Worm (Caenorhabditis elegans) whole organism, mixed stage, embryonic: Measurements from ENCODE around the gene cysl-2.

Experiments
- M03D4.4 ChIP-seq: sonication (generic microtip); optimal IDR thresholded peaks from 2 replicates; lab custom pipeline; 2017; ENCODE audit warnings: mild to moderate bottlenecking, missing genetic modification characterization, missing compliant biosample characterization
- bed-3 ChIP-seq: fragments of 200-800 bp; sonication (Bioruptor generic); optimal IDR thresholded peaks from 3 replicates; lab custom pipeline; 2018; ENCODE audit warnings: mild to moderate bottlenecking, missing genetic modification characterization, moderate library complexity, missing compliant biosample characterization
- blmp-1 ChIP-seq: fragments of 150-350 bp; optimal IDR thresholded peaks from 2 replicates; lab custom pipeline; 2014; ENCODE audit warnings: missing biosample characterization, missing genetic modification characterization
- ceh-39 ChIP-seq: fragments of 150-350 bp; optimal IDR thresholded peaks from 2 replicates; lab custom pipeline; 2014; ENCODE audit warnings: missing biosample characterization, missing genetic modification characterization
- ceh-43 ChIP-seq: fragments of 200-800 bp; sonication (Bioruptor generic); optimal IDR thresholded peaks from 2 replicates; lab custom pipeline; 2018; ENCODE audit warnings: mild to moderate bottlenecking, missing genetic modification characterization, moderate library complexity, missing compliant biosample characterization
- ceh-83 ChIP-seq: fragments of 200-800 bp; sonication (Bioruptor generic); optimal IDR thresholded peaks from 2 replicates; lab custom pipeline; 2018; ENCODE audit warnings: mild to moderate bottlenecking, missing genetic modification characterization, missing compliant biosample characterization
- drap-1 ChIP-seq: fragments of 200-800 bp; sonication (Bioruptor generic); optimal IDR thresholded peaks from 3 replicates; lab custom pipeline; 2018; ENCODE audit warnings: mild to moderate bottlenecking, missing genetic modification characterization, missing compliant biosample characterization
- elt-1 ChIP-seq: sonication (generic microtip); optimal IDR thresholded peaks from 2 replicates; lab custom pipeline; 2017; ENCODE audit warnings: missing genetic modification characterization, mild to moderate bottlenecking, missing compliant biosample characterization, antibody characterized with exemption, moderate library complexity, borderline replicate concordance; ENCODE audit not compliant: insufficient read depth
- flh-1 ChIP-seq: fragments of 200-800 bp; sonication (Bioruptor generic); optimal IDR thresholded peaks from 2 replicates; lab custom pipeline; 2018; ENCODE audit warnings: mild to moderate bottlenecking, missing genetic modification characterization, moderate library complexity, missing compliant biosample characterization
- ham-2 ChIP-seq: fragments of 200-800 bp; sonication (Bioruptor generic); optimal IDR thresholded peaks from 2 replicates; lab custom pipeline; 2018; ENCODE audit warnings: mild to moderate bottlenecking, missing genetic modification characterization, missing compliant biosample characterization
- hlh-1 ChIP-seq: fragments of 150-350 bp; optimal IDR thresholded peaks from 2 replicates; lab custom pipeline; 2014; ENCODE audit warnings: missing biosample characterization, missing genetic modification reagents, missing genetic modification characterization
- lin-13 ChIP-seq: fragments of 150-350 bp; optimal IDR thresholded peaks from 2 replicates; lab custom pipeline; 2014; ENCODE audit warnings: missing biosample characterization, missing genetic modification characterization
- lin-32 ChIP-seq: fragments of 200-800 bp; sonication (Bioruptor generic); optimal IDR thresholded peaks from 2 replicates; lab custom pipeline; 2018; ENCODE audit warnings: mild to moderate bottlenecking, missing genetic modification characterization, missing compliant biosample characterization
- lsy-2 ChIP-seq: fragments of 150-350 bp; optimal IDR thresholded peaks from 2 replicates; lab custom pipeline; 2014; ENCODE audit warnings: missing biosample characterization, missing genetic modification characterization
- mep-1 ChIP-seq: fragments of 150-350 bp; optimal IDR thresholded peaks from 2 replicates; lab custom pipeline; 2017; ENCODE audit warnings: missing biosample characterization, missing genetic modification reagents, missing genetic modification characterization, inconsistent platforms
- nhr-12 ChIP-seq: fragments of 150-350 bp; optimal IDR thresholded peaks from 2 replicates; lab custom pipeline; 2014; ENCODE audit warnings: missing biosample characterization, missing genetic modification characterization
- nhr-2 ChIP-seq: fragments of 150-350 bp; optimal IDR thresholded peaks from 2 replicates; lab custom pipeline; 2014; ENCODE audit warnings: missing biosample characterization, missing genetic modification characterization
- nhr-237 ChIP-seq: fragments of 150-350 bp; optimal IDR thresholded peaks from 2 replicates; lab custom pipeline; 2014; ENCODE audit warnings: missing biosample characterization, missing genetic modification characterization
- nhr-28 ChIP-seq: fragments of 150-350 bp; optimal IDR thresholded peaks from 2 replicates; lab custom pipeline; 2014; ENCODE audit warnings: missing biosample characterization, missing genetic modification characterization
- nhr-76 ChIP-seq: sonication (generic microtip); optimal IDR thresholded peaks from 2 replicates; lab custom pipeline; 2017; ENCODE audit warnings: missing biosample characterization, missing genetic modification characterization
- pha-4 ChIP-seq: fragments of 150-350 bp; optimal IDR thresholded peaks from 2 replicates; lab custom pipeline; 2018; ENCODE audit warnings: missing biosample characterization, missing genetic modification reagents, missing genetic modification characterization
- sem-2 ChIP-seq: fragments of 200-800 bp; sonication (Bioruptor generic); optimal IDR thresholded peaks from 2 replicates; lab custom pipeline; 2018; ENCODE audit warnings: mild to moderate bottlenecking, missing genetic modification characterization, missing compliant biosample characterization
- snpc-4 ChIP-seq: fragments of 150-350 bp; optimal IDR thresholded peaks from 2 replicates; lab custom pipeline; 2014; ENCODE audit warnings: missing biosample characterization, missing genetic modification characterization
- sptf-1 ChIP-seq: sonication (generic microtip); optimal IDR thresholded peaks from 2 replicates; lab custom pipeline; 2017; ENCODE audit warnings: mild to moderate bottlenecking, missing genetic modification characterization, moderate library complexity, missing compliant biosample characterization
- unc-120 ChIP-seq: sonication (generic microtip); optimal IDR thresholded peaks from 2 replicates; lab custom pipeline; 2017; ENCODE audit warnings: missing genetic modification characterization, missing compliant biosample characterization; ENCODE audit not compliant: poor library complexity, severe bottlenecking
- unc-39 ChIP-seq: fragments of 150-350 bp; optimal IDR thresholded peaks from 2 replicates; lab custom pipeline; 2014; ENCODE audit warnings: missing biosample characterization, missing genetic modification characterization
- unc-62 ChIP-seq: fragments of 150-350 bp; optimal IDR thresholded peaks from 2 replicates; lab custom pipeline; 2014; ENCODE audit warnings: missing biosample characterization, missing genetic modification reagents, missing genetic modification characterization
- zip-8 ChIP-seq: fragments of 150-350 bp; optimal IDR thresholded peaks from 2 replicates; lab custom pipeline; 2014; ENCODE audit warnings: missing biosample characterization, missing genetic modification characterization
- ztf-11 ChIP-seq: fragments of 150-350 bp; optimal IDR thresholded peaks from 2 replicates; lab custom pipeline; 2014; ENCODE audit warnings: missing biosample characterization, missing genetic modification characterization

cysl-2 gene

DNA sequence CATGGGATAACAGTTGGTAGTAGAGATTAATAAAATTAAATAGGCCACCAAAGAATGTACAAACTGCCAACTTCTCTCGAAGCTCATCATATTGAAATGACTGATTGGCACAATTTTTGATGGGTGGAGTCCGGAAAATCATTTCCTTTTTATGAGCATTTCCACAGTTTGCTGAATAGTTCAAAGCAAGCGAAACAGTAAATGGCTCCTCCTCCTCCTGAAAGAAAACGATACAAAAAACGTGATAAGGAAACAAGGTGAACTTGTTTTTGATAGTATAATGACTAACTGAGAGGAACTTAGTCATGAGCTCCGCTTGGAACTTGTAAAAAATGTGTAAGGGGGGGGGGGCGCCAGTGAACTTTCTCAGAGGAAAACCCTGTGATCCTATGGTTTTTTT, 20.8 kb upstream of the cysl-2 start, which contains the start of gene K10H10.9:
Gene K10H10.9, minus strand, starts transcription at position 101 of the 400 bp plus-strand sequence.
- TF ChIP-seq zip-8 (tag; lab: Kevin White, UChicago) (no peak), unc-39 (tag; lab: Kevin White, UChicago) (no peak), nhr-12 (tag; lab: Kevin White, UChicago) (no peak), unc-120 (tag; lab: Kevin White, UChicago) (no peak), bed-3 (no peak), unc-62 (no peak), nhr-76 (no peak)

ce11 chrII:14511189-14511588, 16.9 kb upstream of the cysl-2 start, which contains the start of gene K10H10.13:
TSS of gene K10H10.13 (minus strand) at chrII:14511289.
- no peak for TF ChIP-seq nhr-2 (tag; lab: Kevin White, UChicago)
- no peak for TF ChIP-seq flh-1
- no peak for TF ChIP-seq drap-1
- TF ChIP-seq lin-13 (tag; lab: Kevin White, UChicago), result no peak
- TF ChIP-seq nhr-237 (tag; lab: Kevin White, UChicago), result no peak
- no peak for TF ChIP-seq nhr-76
- no peak for TF ChIP-seq elt-1 (tag; lab: Kevin White, UChicago)
- no peak for TF ChIP-seq zip-8 (tag; lab: Kevin White, UChicago)
- TF ChIP-seq hlh-1 (tag; lab: Kevin White, UChicago), result no peak
- no peak for TF ChIP-seq lsy-2 (tag; lab: Kevin White, UChicago)
- TF ChIP-seq blmp-1 (tag; lab: Kevin White, UChicago), result no peak
- no peak for TF ChIP-seq ceh-83 (GFP tag; lab: Kevin White, UChicago)

DNA sequence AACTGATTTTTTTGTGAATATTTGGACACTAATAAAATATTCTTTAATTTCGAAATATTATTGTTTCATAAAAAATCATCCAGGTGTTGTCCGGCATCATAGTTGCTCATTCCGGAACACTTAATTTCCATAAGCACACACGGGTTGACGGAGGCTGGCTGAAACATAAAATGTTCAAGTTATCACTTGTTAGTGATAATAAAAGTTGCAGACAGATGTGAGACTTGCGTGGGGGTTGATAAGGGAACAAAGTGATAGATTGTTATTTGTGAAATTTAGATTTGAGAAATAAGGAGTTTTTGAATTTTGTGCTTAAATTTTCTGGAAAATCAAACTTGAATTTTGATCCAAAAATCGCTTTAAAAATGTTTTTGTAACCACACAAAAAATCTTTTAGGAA, 15.9 kb upstream of the cysl-2 start:
- TF ChIP-seq ham-2 (no peak), mep-1 (tag; lab: Kevin White, UChicago) (no peak), sptf-1 (tag; lab: Kevin White, UChicago) (no peak), nhr-2 (tag; lab: Kevin White, UChicago) (no peak), lin-13 (tag; lab: Kevin White, UChicago) (no peak), M03D4.4 (tag; lab: Kevin White, UChicago) (no peak)
- TF ChIP-seq, all 35 proteins: peak for 0

DNA sequence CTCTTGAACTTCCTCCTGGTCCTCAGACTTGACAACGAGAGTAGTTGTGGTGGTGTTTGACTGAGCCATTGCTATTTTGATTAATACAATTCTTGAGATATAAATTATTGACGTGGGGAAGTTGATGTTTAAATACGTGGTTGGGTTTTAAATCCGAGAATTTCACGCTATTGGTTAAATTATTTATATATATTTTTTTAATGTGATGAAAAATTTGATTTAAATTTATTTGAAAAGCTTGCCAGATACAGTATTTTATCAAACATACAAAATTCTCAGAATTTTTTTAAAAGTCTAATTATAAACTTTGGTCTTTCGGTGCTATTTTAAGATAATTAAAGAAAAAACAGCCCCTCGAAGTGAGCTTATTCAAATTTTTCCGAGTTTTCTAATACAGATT, 13.3 kb upstream of the cysl-2 start, which contains the start of the genes K10H10.7 and K10H10.10:
Gene K10H10.7, minus strand, starts transcription at position 101 of the 400 bp plus-strand sequence.
Gene K10H10.10, plus strand, starts transcription at position 204 of the 400 bp plus-strand sequence.
- TF ChIP-seq nhr-28 (tag; lab: Kevin White, UChicago) (no peak), nhr-76 (no peak), unc-39 (tag; lab: Kevin White, UChicago) (no peak), ztf-11 (tag; lab: Kevin White, UChicago) (no peak), snpc-4 (tag; lab: Kevin White, UChicago) (no peak), ceh-39 (tag; lab: Kevin White, UChicago) (no peak), sem-2 (GFP tag; lab: Kevin White, UChicago) (no peak)

DNA sequence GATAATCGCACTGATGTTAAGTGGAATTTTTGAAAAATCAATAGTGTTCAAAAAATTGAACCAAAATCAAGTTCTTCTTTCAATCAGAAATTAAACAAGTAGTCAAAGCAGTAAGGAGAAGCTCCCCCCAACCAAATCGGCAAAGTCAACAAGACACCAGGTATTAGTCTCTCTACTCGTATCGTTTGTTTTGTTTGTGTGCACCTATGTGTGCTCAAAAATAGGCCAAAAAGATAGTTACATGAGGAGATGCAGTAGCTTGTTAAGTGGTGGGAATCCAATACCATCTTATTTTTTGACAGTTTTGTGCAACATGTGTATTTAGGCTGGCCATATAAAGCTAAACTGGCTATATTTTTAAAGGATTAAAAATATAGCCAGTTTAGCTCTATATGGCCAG, 12.0 kb upstream of the cysl-2 start, which contains the start of gene K10H10.12:
Gene K10H10.12, minus strand, starts transcription at position 101 of the 400 bp plus-strand sequence.
- TF ChIP-seq ceh-43 (GFP tag; lab: Kevin White, UChicago) (no peak), drap-1 (no peak), nhr-2 (tag; lab: Kevin White, UChicago) (no peak), zip-8 (tag; lab: Kevin White, UChicago) (no peak), lsy-2 (tag; lab: Kevin White, UChicago) (no peak), pha-4 (tag; lab: Kevin White, UChicago) (no peak), nhr-237 (tag; lab: Kevin White, UChicago) (no peak), snpc-4 (tag; lab: Kevin White, UChicago) (no peak), flh-1 (no peak)
- TF ChIP-seq, all 35 proteins: peak for 0

DNA sequence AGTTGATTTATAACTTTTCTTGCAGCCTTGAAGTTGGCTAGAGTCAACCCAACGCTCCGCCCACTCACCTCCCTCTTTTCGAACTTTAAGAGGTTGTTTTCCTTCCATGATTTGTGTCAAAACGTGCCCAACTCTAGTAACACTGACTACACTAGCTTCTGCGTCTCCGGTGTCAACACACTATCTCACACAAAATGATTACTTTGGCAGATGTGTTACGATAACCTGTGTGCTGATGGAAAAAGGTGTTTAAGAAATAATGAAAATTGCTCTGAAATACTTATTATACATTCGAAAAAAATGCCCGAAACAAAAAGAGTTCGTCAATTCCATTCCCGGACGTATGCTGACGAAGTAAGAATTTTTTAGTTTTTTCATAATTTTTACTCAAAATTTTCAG, 8.7 kb upstream of the cysl-2 start, which contains the start of gene K10H10.6:
Gene K10H10.6, plus strand, starts transcription at position 301 of the 400 bp plus-strand sequence.
- no peak for TF ChIP-seq snpc-4 (tag; lab: Kevin White, UChicago)
- TF ChIP-seq mep-1 (tag; lab: Kevin White, UChicago), result no peak
- TF ChIP-seq sptf-1 (tag; lab: Kevin White, UChicago), result no peak
- no peak for TF ChIP-seq lin-32 (GFP tag; lab: Kevin White, UChicago)
- TF ChIP-seq ham-2, result no peak
- TF ChIP-seq, all 35 proteins: peak for 0
